Worm (Caenorhabditis elegans) whole organism, early embryonic: Measurements from ENCODE around the gene thn-2.

Experiments
- flt-1 ChIP-seq: fragments of 200-800 bp; sonication (Bioruptor generic); IDR thresholded peaks from 2 replicates; pipeline ENCODE4 v1.3.6; 2022; ENCODE audit warnings: missing genetic modification characterization, missing compliant biosample characterization
- pes-1 ChIP-seq: fragments of 200-800 bp; sonication (Bioruptor generic); IDR thresholded peaks from 2 replicates; pipeline ENCODE4 v1.3.6; 2022; ENCODE audit warnings: missing genetic modification reagents, missing genetic modification characterization, missing compliant biosample characterization

DNA sequence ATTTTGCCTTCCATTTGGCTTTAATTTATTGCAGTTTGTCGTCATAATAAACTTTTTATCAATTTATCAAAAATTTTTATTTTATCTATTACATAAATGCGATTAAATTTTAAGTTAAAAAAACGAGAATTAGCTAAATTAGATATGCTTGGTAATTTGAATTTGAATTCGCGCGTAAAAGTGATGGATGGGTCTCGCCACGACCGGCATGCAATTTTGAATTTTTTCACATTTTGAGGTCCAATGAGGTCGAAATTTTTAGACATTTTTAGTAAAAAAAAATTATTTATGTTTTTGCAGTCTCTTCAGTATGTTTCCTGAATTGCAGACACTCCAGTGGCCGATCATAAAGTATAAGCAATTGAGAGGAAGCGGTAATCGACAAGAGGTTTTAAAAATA, 25.7 kb downstream of the thn-2 start, which contains the start of gene dsb-1:
- TF ChIP-seq pes-1 (GFP tag; lab: Robert Waterston, UW) (no peak), flt-1 (no peak)
